Fruit fly (Drosophila melanogaster) whole organism, embryonic: ENCODE measurements around the gene Atg12.
A peak's percentile ranks its signal among the peaks of the same experiment; 100 is the strongest.

Experiments used
- Atf-2 ChIP-seq: fragments of 200-800 bp; sonication (Bioruptor generic); optimal IDR thresholded peaks from 2 replicates; lab custom pipeline; 2016; ENCODE audit warnings: missing biosample characterization, missing genetic modification characterization
- Bgb ChIP-seq: fragments of 200-800 bp; sonication (Bioruptor generic); IDR thresholded peaks from 2 replicates; pipeline ENCODE4 v1.3.6; 2022; ENCODE audit warnings: missing biosample characterization, missing genetic modification characterization; ENCODE audit not compliant: partially characterized antibody
- C15 ChIP-seq: fragments of 200-800 bp; sonication (Bioruptor generic); IDR thresholded peaks from 3 replicates; pipeline ENCODE4 v1.3.6; 2022; ENCODE audit warnings: missing biosample characterization, missing genetic modification characterization
- CG12104 ChIP-seq: fragments of 200-800 bp; sonication (Bioruptor generic); optimal IDR thresholded peaks from 3 replicates; lab custom pipeline; 2016; ENCODE audit warnings: missing biosample characterization, missing genetic modification characterization
- CG17328 ChIP-seq: fragments of 200-800 bp; sonication (Bioruptor generic); IDR thresholded peaks from 2 replicates; pipeline ENCODE4 v1.3.6; 2022; ENCODE audit warnings: missing biosample characterization, missing genetic modification characterization
- CG17361 ChIP-seq: fragments of 200-800 bp; sonication (Bioruptor generic); IDR thresholded peaks from 3 replicates; pipeline ENCODE4 v1.3.6; 2022; ENCODE audit warnings: missing biosample characterization, missing genetic modification characterization
- CG17912 ChIP-seq: fragments of 200-800 bp; sonication (Bioruptor generic); optimal IDR thresholded peaks from 2 replicates; lab custom pipeline; 2018; ENCODE audit warnings: missing biosample characterization, mild to moderate bottlenecking, missing genetic modification characterization
- CG2199 ChIP-seq: fragments of 200-800 bp; sonication (Bioruptor generic); IDR thresholded peaks from 3 replicates; pipeline ENCODE4 v1.3.6; 2022; ENCODE audit warnings: missing biosample characterization, missing genetic modification characterization
- CG2875 ChIP-seq: fragments of 200-800 bp; sonication (Bioruptor generic); optimal IDR thresholded peaks from 2 replicates; lab custom pipeline; 2017; ENCODE audit warnings: missing biosample characterization, mild to moderate bottlenecking, missing genetic modification characterization, missing genetic modification reagents
- CG43689 ChIP-seq: fragments of 200-800 bp; sonication (Bioruptor generic); IDR thresholded peaks from 2 replicates; pipeline ENCODE4 v1.3.6; 2022; ENCODE audit warnings: missing biosample characterization, missing genetic modification characterization
- CG4730 ChIP-seq: fragments of 200-800 bp; sonication (Bioruptor generic); IDR thresholded peaks from 2 replicates; pipeline ENCODE4 v1.3.6; 2022; ENCODE audit warnings: missing biosample characterization, missing genetic modification characterization
- CG6683 ChIP-seq: fragments of 200-800 bp; sonication (Bioruptor generic); optimal IDR thresholded peaks from 2 replicates; lab custom pipeline; 2017; ENCODE audit warnings: missing biosample characterization, mild to moderate bottlenecking, missing genetic modification characterization, missing genetic modification reagents
- CG6791 ChIP-seq: fragments of 200-800 bp; sonication (Bioruptor generic); IDR thresholded peaks from 3 replicates; pipeline ENCODE4 v1.3.6; 2022; ENCODE audit warnings: missing biosample characterization, missing genetic modification characterization; ENCODE audit not compliant: partially characterized antibody
- CG7357 ChIP-seq: fragments of 200-800 bp; sonication (Bioruptor generic); IDR thresholded peaks from 3 replicates; pipeline ENCODE4 v1.3.6; 2022; ENCODE audit warnings: missing biosample characterization, missing genetic modification characterization
- CG9727 ChIP-seq: fragments of 200-800 bp; sonication (Bioruptor generic); optimal IDR thresholded peaks from 3 replicates; lab custom pipeline; 2017; ENCODE audit warnings: missing biosample characterization, mild to moderate bottlenecking, missing genetic modification characterization
- CG9797 ChIP-seq: fragments of 200-800 bp; sonication (Bioruptor generic); optimal IDR thresholded peaks from 3 replicates; lab custom pipeline; 2018; ENCODE audit warnings: missing biosample characterization, mild to moderate bottlenecking, missing genetic modification characterization
- CG9932 ChIP-seq: fragments of 200-800 bp; sonication (Bioruptor generic); IDR thresholded peaks from 2 replicates; pipeline ENCODE4 v1.3.6; 2022; ENCODE audit warnings: missing biosample characterization, missing genetic modification characterization
- E2f2 ChIP-seq: fragments of 200-800 bp; sonication (Bioruptor generic); IDR thresholded peaks from 2 replicates; pipeline ENCODE4 v1.3.6; 2022; ENCODE audit warnings: missing biosample characterization, missing genetic modification characterization
- H15 ChIP-seq: fragments of 200-800 bp; sonication (Bioruptor generic); IDR thresholded peaks from 3 replicates; pipeline ENCODE4 v1.3.6; 2022; ENCODE audit warnings: missing biosample characterization, missing genetic modification characterization
- HmgD ChIP-seq: fragments of 200-800 bp; sonication (Bioruptor generic); optimal IDR thresholded peaks from 3 replicates; lab custom pipeline; 2016; ENCODE audit warnings: missing biosample characterization, missing genetic modification characterization
- Hmr ChIP-seq: fragments of 200-800 bp; sonication (Bioruptor generic); optimal IDR thresholded peaks from 3 replicates; lab custom pipeline; 2017; ENCODE audit warnings: mild to moderate bottlenecking, missing biosample characterization, missing genetic modification reagents, missing genetic modification characterization
- Mad ChIP-seq: fragments of 200-800 bp; sonication (Bioruptor generic); optimal IDR thresholded peaks from 2 replicates; lab custom pipeline; 2016; ENCODE audit warnings: missing biosample characterization, missing genetic modification characterization
- NC2α ChIP-seq: fragments of 200-800 bp; sonication (Bioruptor generic); optimal IDR thresholded peaks from 2 replicates; lab custom pipeline; 2016; ENCODE audit warnings: missing biosample characterization, missing genetic modification characterization
- Neu2 ChIP-seq: fragments of 200-800 bp; sonication (Bioruptor generic); optimal IDR thresholded peaks from 3 replicates; lab custom pipeline; 2016; ENCODE audit warnings: missing biosample characterization, missing genetic modification characterization, borderline replicate concordance
- NfI ChIP-seq: fragments of 200-800 bp; sonication (Bioruptor generic); optimal IDR thresholded peaks from 3 replicates; lab custom pipeline; 2018; ENCODE audit warnings: missing biosample characterization, mild to moderate bottlenecking, missing genetic modification characterization, moderate library complexity
- Scr ChIP-seq: fragments of 200-800 bp; sonication (Bioruptor generic); IDR thresholded peaks from 2 replicates; pipeline ENCODE4 v1.3.6; 2022; ENCODE audit warnings: missing biosample characterization, missing genetic modification characterization; ENCODE audit not compliant: partially characterized antibody
- YL-1 ChIP-seq: fragments of 200-800 bp; sonication (Bioruptor generic); optimal IDR thresholded peaks from 3 replicates; lab custom pipeline; 2017; ENCODE audit warnings: missing biosample characterization, mild to moderate bottlenecking, missing genetic modification characterization
- bab2 ChIP-seq: fragments of 200-800 bp; sonication (Bioruptor generic); optimal IDR thresholded peaks from 2 replicates; lab custom pipeline; 2016; ENCODE audit warnings: missing biosample characterization, missing genetic modification characterization
- caup ChIP-seq: fragments of 200-800 bp; sonication (Bioruptor generic); optimal IDR thresholded peaks from 3 replicates; lab custom pipeline; 2017; ENCODE audit warnings: missing biosample characterization, mild to moderate bottlenecking, missing genetic modification characterization, moderate library complexity; ENCODE audit not compliant: severe bottlenecking
- chm ChIP-seq: fragments of 200-800 bp; sonication (Bioruptor generic); IDR thresholded peaks from 2 replicates; pipeline ENCODE4 v1.3.6; 2022; ENCODE audit warnings: missing biosample characterization, missing genetic modification characterization
- corto ChIP-seq: fragments of 200-800 bp; sonication (Bioruptor generic); optimal IDR thresholded peaks from 2 replicates; lab custom pipeline; 2016; ENCODE audit warnings: missing biosample characterization, mild to moderate bottlenecking, missing genetic modification characterization, moderate library complexity
- da ChIP-seq: fragments of 200-800 bp; sonication (Bioruptor generic); optimal IDR thresholded peaks from 2 replicates; lab custom pipeline; 2016; ENCODE audit warnings: missing biosample characterization, missing genetic modification characterization
- dmrt11E ChIP-seq: fragments of 200-800 bp; sonication (Bioruptor generic); optimal IDR thresholded peaks from 3 replicates; lab custom pipeline; 2018; ENCODE audit warnings: missing biosample characterization, mild to moderate bottlenecking, missing genetic modification characterization, moderate library complexity
- hbn ChIP-seq: fragments of 200-800 bp; sonication (Bioruptor generic); IDR thresholded peaks from 2 replicates; pipeline ENCODE4 v1.3.6; 2022; ENCODE audit warnings: missing biosample characterization, missing genetic modification characterization; ENCODE audit not compliant: partially characterized antibody
- kay ChIP-seq: fragments of 200-800 bp; sonication (Bioruptor generic); optimal IDR thresholded peaks from 2 replicates; lab custom pipeline; 2016; ENCODE audit warnings: missing biosample characterization, missing genetic modification characterization
- ken ChIP-seq: fragments of 200-800 bp; sonication (Bioruptor generic); IDR thresholded peaks from 3 replicates; pipeline ENCODE4 v1.3.6; 2022; ENCODE audit warnings: missing biosample characterization, missing genetic modification characterization
- klu ChIP-seq: fragments of 200-800 bp; sonication (Bioruptor generic); IDR thresholded peaks from 2 replicates; pipeline ENCODE4 v1.3.6; 2022; ENCODE audit warnings: missing biosample characterization, missing genetic modification characterization
- nom ChIP-seq: fragments of 200-800 bp; sonication (Bioruptor generic); optimal IDR thresholded peaks from 2 replicates; lab custom pipeline; 2017; ENCODE audit warnings: missing biosample characterization, missing genetic modification characterization, mild to moderate bottlenecking, moderate library complexity, missing genetic modification reagents
- otp ChIP-seq: fragments of 200-800 bp; sonication (Bioruptor generic); IDR thresholded peaks from 3 replicates; pipeline ENCODE4, ENCODE4 v1.3.6; 2022; ENCODE audit warnings: missing biosample characterization, missing genetic modification characterization
- pan ChIP-seq, 4 experiments: fragments of >200 bp in 3 of 4; fragments of 200-800 bp in 1 of 4; sonication (Bioruptor generic) in 1 of 4; optimal IDR thresholded peaks in 3 of 4; IDR thresholded peaks in 1 of 4; 2 replicates each; pipeline versions ENCODE4 v1.3.6 to Lab custom; 2017 to 2022; ENCODE audit warnings: missing biosample characterization in 2 of 4, missing genetic modification characterization in 2 of 4, mixed read lengths in 1 of 4
- pfk ChIP-seq: fragments of 200-800 bp; sonication (Bioruptor generic); optimal IDR thresholded peaks from 2 replicates; lab custom pipeline; 2018; ENCODE audit warnings: missing biosample characterization, mild to moderate bottlenecking, missing genetic modification characterization, moderate library complexity
- prd ChIP-seq, 3 experiments: fragments of >200 bp in 2 of 3; fragments of 200-800 bp in 1 of 3; sonication (Bioruptor generic) in 1 of 3; optimal IDR thresholded peaks in 2 of 3; IDR thresholded peaks in 1 of 3; 2 replicates in 2 of 3; 3 replicates in 1 of 3; pipeline versions ENCODE4 v1.3.6 to Lab custom; 2017 to 2022; ENCODE audit warnings: missing biosample characterization in 1 of 3, missing genetic modification characterization in 1 of 3
- pros ChIP-seq: fragments of 200-800 bp; sonication (Bioruptor generic); optimal IDR thresholded peaks from 3 replicates; lab custom pipeline; 2019; ENCODE audit warnings: missing biosample characterization, mild to moderate bottlenecking, missing genetic modification characterization, moderate library complexity
- repo ChIP-seq: fragments of 200-800 bp; sonication (Bioruptor generic); optimal IDR thresholded peaks from 2 replicates; lab custom pipeline; 2016; ENCODE audit warnings: missing biosample characterization, missing genetic modification characterization
- slp2 ChIP-seq: fragments of 200-800 bp; sonication (Bioruptor generic); optimal IDR thresholded peaks from 2 replicates; lab custom pipeline; 2016; ENCODE audit warnings: missing biosample characterization, missing genetic modification characterization
- so ChIP-seq: fragments of 200-800 bp; sonication (Bioruptor generic); IDR thresholded peaks from 3 replicates; pipeline ENCODE4 v1.3.6; 2022; ENCODE audit warnings: missing biosample characterization, missing genetic modification characterization
- stc ChIP-seq: fragments of 200-800 bp; sonication (Bioruptor generic); IDR thresholded peaks from 2 replicates; pipeline ENCODE4 v1.3.6; 2022; ENCODE audit warnings: missing biosample characterization, missing genetic modification characterization
- tin ChIP-seq: fragments of 200-800 bp; sonication (Bioruptor generic); optimal IDR thresholded peaks from 3 replicates; lab custom pipeline; 2016; ENCODE audit warnings: missing biosample characterization, missing genetic modification characterization
- usp ChIP-seq: fragments of >200 bp; optimal IDR thresholded peaks from 2 replicates; lab custom pipeline; 2017; ENCODE audit warnings: missing biosample characterization, missing genetic modification characterization

Atg12 gene

dm6 chr3L:12115966-12116735, 20.6 kb upstream of the Atg12 start, which contains the start of gene vers (continued):
- TF ChIP-seq pros (GFP tag; lab: Kevin White, UChicago) (no peak), HmgD (GFP tag; lab: Kevin White, UChicago) (peak; percentile 3), CG17328 (no peak), E2f2 (GFP tag; lab: Robert Waterston, UW) (peak; percentile 98), Mad (GFP tag; lab: Kevin White, UChicago) (no peak), usp (no peak), CG7357 (no peak), Neu2 (GFP tag; lab: Kevin White, UChicago) (no peak), CG4730 (GFP tag; lab: Robert Waterston, UW) (no peak), nom (no peak), CG17912 (GFP tag; lab: Kevin White, UChicago) (no peak), H15 (GFP tag; lab: Robert Waterston, UW) (no peak), ken (GFP tag; lab: Robert Waterston, UW) (no peak), CG6791 (GFP tag; lab: Robert Waterston, UW) (peak; percentile 94), C15 (GFP tag; lab: Robert Waterston, UW) (no peak), Atf-2 (GFP tag; lab: Kevin White, UChicago) (no peak), kay (GFP tag; lab: Kevin White, UChicago) (no peak), prd (optimal IDR thresholded peaks at IDR 0.05; lab: Kevin White, UChicago) (no peak), prd (GFP tag; IDR thresholded peaks at IDR 0.05; lab: Robert Waterston, UW) (no peak), CG2875 (GFP tag; lab: Kevin White, UChicago) (no peak), CG12104 (GFP tag; lab: Kevin White, UChicago) (no peak), tin (GFP tag; lab: Kevin White, UChicago) (peak; percentile 23), repo (GFP tag; lab: Kevin White, UChicago) (no peak), klu (GFP tag; lab: Robert Waterston, UW) (no peak), corto (GFP tag; lab: Kevin White, UChicago) (no peak), YL-1 (GFP tag; lab: Kevin White, UChicago) (no peak), CG9932 (GFP tag; lab: Robert Waterston, UW) (peak; percentile 74), CG43689 (GFP tag; lab: Robert Waterston, UW) (no peak), CG6683 (no peak), so (GFP tag; lab: Robert Waterston, UW) (no peak), CG9727 (no peak), dmrt11E (tag; lab: Kevin White, UChicago) (no peak), CG9797 (no peak), Hmr (GFP tag; lab: Kevin White, UChicago) (no peak), caup (GFP tag; lab: Kevin White, UChicago) (no peak), bab2 (GFP tag; lab: Kevin White, UChicago) (no peak), NC2α (GFP tag; lab: Kevin White, UChicago) (no peak), chm (no peak), hbn (GFP tag; lab: Robert Waterston, UW) (peak; percentile 95), otp (no peak; the same call in 2 of the 3 replicates), NfI (GFP tag; lab: Kevin White, UChicago) (no peak), pan (optimal IDR thresholded peaks at IDR 0.05; lab: Kevin White, UChicago) (no peak), pan (GFP tag; optimal IDR thresholded peaks at IDR 0.05 in 1 of 2, IDR thresholded peaks at IDR 0.05 in 1 of 2) (no peak), CG2199 (GFP tag; lab: Robert Waterston, UW) (no peak), Bgb (peak; percentile 95), CG17361 (GFP tag; lab: Robert Waterston, UW) (0 out of 3 replicates have a peak, but pooled peaks have one; percentile 34), pfk (GFP tag; lab: Kevin White, UChicago) (no peak), slp2 (no peak), Scr (GFP tag; lab: Robert Waterston, UW) (peak; percentile 91), da (GFP tag; lab: Kevin White, UChicago) (no peak), stc (GFP tag; lab: Robert Waterston, UW) (peak; percentile 11; the same call in 1 of the 2 replicates)
